Fruit fly (Drosophila melanogaster) whole organism, embryonic: ENCODE results near the gene shams.

ENCODE experiments used
- Asciz ChIP-seq: fragments of 200-800 bp; sonication (Bioruptor generic); optimal IDR thresholded peaks from 2 replicates; lab custom pipeline; 2017; ENCODE audit warnings: missing biosample characterization, mild to moderate bottlenecking, missing genetic modification characterization, missing genetic modification reagents
- CG10209 ChIP-seq: fragments of 200-800 bp; sonication (Bioruptor generic); optimal IDR thresholded peaks from 3 replicates; lab custom pipeline; 2017; ENCODE audit warnings: missing biosample characterization, mild to moderate bottlenecking, missing genetic modification characterization, missing genetic modification reagents
- CG10267 ChIP-seq: fragments of 200-800 bp; sonication (Bioruptor generic); optimal IDR thresholded peaks from 2 replicates; lab custom pipeline; 2018; ENCODE audit warnings: missing biosample characterization, mild to moderate bottlenecking, missing genetic modification characterization, moderate library complexity
- CG11696 ChIP-seq: fragments of 200-800 bp; sonication (Bioruptor generic); IDR thresholded peaks from 2 replicates; pipeline ENCODE4 v1.3.6; 2022; ENCODE audit warnings: missing biosample characterization, missing genetic modification characterization
- CG14710 ChIP-seq: fragments of 200-800 bp; sonication (Bioruptor generic); optimal IDR thresholded peaks from 3 replicates; lab custom pipeline; 2019; ENCODE audit warnings: missing biosample characterization, mild to moderate bottlenecking, missing genetic modification characterization, moderate library complexity
- CG2116 ChIP-seq: fragments of 200-800 bp; sonication (Bioruptor generic); optimal IDR thresholded peaks from 3 replicates; lab custom pipeline; 2018; ENCODE audit warnings: missing biosample characterization, mild to moderate bottlenecking, missing genetic modification characterization
- CG2889 ChIP-seq: fragments of 200-800 bp; sonication (Bioruptor generic); IDR thresholded peaks from 3 replicates; pipeline ENCODE4 v1.3.6; 2022; ENCODE audit warnings: missing biosample characterization, missing genetic modification characterization
- CG30020 ChIP-seq: fragments of 200-800 bp; optimal IDR thresholded peaks from 2 replicates; lab custom pipeline; 2019; ENCODE audit warnings: missing biosample characterization, mild to moderate bottlenecking, missing genetic modification characterization, moderate library complexity
- CG33213 ChIP-seq: fragments of 200-800 bp; sonication (Bioruptor generic); optimal IDR thresholded peaks from 3 replicates; lab custom pipeline; 2016; ENCODE audit warnings: missing biosample characterization, missing genetic modification characterization
- CG3847 ChIP-seq: fragments of 200-800 bp; sonication (Bioruptor generic); IDR thresholded peaks from 2 replicates; pipeline ENCODE4 v1.3.6; 2022; ENCODE audit warnings: missing biosample characterization, missing genetic modification characterization
- CG4424 ChIP-seq: fragments of 200-800 bp; sonication (Bioruptor generic); optimal IDR thresholded peaks from 3 replicates; lab custom pipeline; 2016; ENCODE audit warnings: missing biosample characterization, missing genetic modification characterization
- CG4617 ChIP-seq: fragments of 200-800 bp; sonication (Bioruptor generic); optimal IDR thresholded peaks from 3 replicates; lab custom pipeline; 2016; ENCODE audit warnings: missing biosample characterization, missing genetic modification characterization, borderline replicate concordance
- CG4730 ChIP-seq: fragments of 200-800 bp; sonication (Bioruptor generic); IDR thresholded peaks from 2 replicates; pipeline ENCODE4 v1.3.6; 2022; ENCODE audit warnings: missing biosample characterization, missing genetic modification characterization
- CG9437 ChIP-seq: fragments of 200-800 bp; sonication (Bioruptor generic); optimal IDR thresholded peaks from 2 replicates; lab custom pipeline; 2018; ENCODE audit warnings: missing biosample characterization, mild to moderate bottlenecking, missing genetic modification characterization
- Dll ChIP-seq: fragments of 200-800 bp; sonication (Bioruptor generic); IDR thresholded peaks from 4 replicates; pipeline ENCODE4 v1.3.6; 2022; ENCODE audit warnings: missing biosample characterization, missing genetic modification characterization; ENCODE audit not compliant: partially characterized antibody
- Ets65A ChIP-seq: fragments of 200-800 bp; sonication (Bioruptor generic); peaks from one replicate; lab custom pipeline; 2016; ENCODE audit warnings: missing biosample characterization, missing genetic modification characterization
- Hand ChIP-seq: fragments of 200-800 bp; sonication (Bioruptor generic); optimal IDR thresholded peaks from 2 replicates; lab custom pipeline; 2017; ENCODE audit warnings: mild to moderate bottlenecking, missing biosample characterization, missing genetic modification reagents, missing genetic modification characterization
- MESR4 ChIP-seq: fragments of 200-800 bp; sonication (Bioruptor generic); optimal IDR thresholded peaks from 2 replicates; lab custom pipeline; 2018; ENCODE audit warnings: missing biosample characterization, mild to moderate bottlenecking, missing genetic modification characterization, moderate library complexity
- Optix ChIP-seq: fragments of 200-800 bp; sonication (Bioruptor generic); IDR thresholded peaks from 3 replicates; pipeline ENCODE4 v1.3.6; 2022; ENCODE audit warnings: missing biosample characterization, missing genetic modification characterization
- PHDP ChIP-seq: fragments of 200-800 bp; sonication (Bioruptor generic); optimal IDR thresholded peaks from 3 replicates; lab custom pipeline; 2018; ENCODE audit warnings: missing biosample characterization, mild to moderate bottlenecking, missing genetic modification characterization, moderate library complexity
- Sin3A ChIP-seq: fragments of >200 bp; optimal IDR thresholded peaks from 2 replicates; lab custom pipeline; 2018
- Sox102F ChIP-seq: fragments of 200-800 bp; sonication (Bioruptor generic); optimal IDR thresholded peaks from 2 replicates; lab custom pipeline; 2018; ENCODE audit warnings: missing biosample characterization, mild to moderate bottlenecking, missing genetic modification characterization, moderate library complexity
- TFAM ChIP-seq: fragments of 200-800 bp; sonication (Bioruptor generic); optimal IDR thresholded peaks from 2 replicates; lab custom pipeline; 2017; ENCODE audit warnings: missing biosample characterization, missing genetic modification characterization, inconsistent platforms
- Xbp1 ChIP-seq: fragments of 200-800 bp; sonication (Bioruptor generic); optimal IDR thresholded peaks from 3 replicates; lab custom pipeline; 2016; ENCODE audit warnings: missing biosample characterization, mild to moderate bottlenecking, missing genetic modification characterization
- ab ChIP-seq: fragments of 200-800 bp; sonication (Bioruptor generic); optimal IDR thresholded peaks from 2 replicates; lab custom pipeline; 2016; ENCODE audit warnings: missing biosample characterization, missing genetic modification characterization
- az2 ChIP-seq: fragments of 200-800 bp; sonication (Bioruptor generic); optimal IDR thresholded peaks from 3 replicates; lab custom pipeline; 2016; ENCODE audit warnings: missing biosample characterization, missing genetic modification characterization
- bbx ChIP-seq: fragments of 200-800 bp; sonication (Bioruptor generic); IDR thresholded peaks from 2 replicates; pipeline ENCODE4 v1.3.6; 2022; ENCODE audit warnings: missing biosample characterization, missing genetic modification characterization; ENCODE audit not compliant: partially characterized antibody
- cwo ChIP-seq: fragments of 200-800 bp; sonication (Bioruptor generic); optimal IDR thresholded peaks from 3 replicates; lab custom pipeline; 2017; ENCODE audit warnings: missing biosample characterization, missing genetic modification characterization, mild to moderate bottlenecking, moderate library complexity, missing genetic modification reagents
- gfzf ChIP-seq: fragments of 200-800 bp; sonication (Bioruptor generic); optimal IDR thresholded peaks from 2 replicates; lab custom pipeline; 2016; ENCODE audit warnings: missing biosample characterization, mild to moderate bottlenecking, missing genetic modification characterization, moderate library complexity
- jigr1 ChIP-seq: fragments of 200-800 bp; sonication (Bioruptor generic); IDR thresholded peaks from 3 replicates; pipeline ENCODE4 v1.3.6; 2022; ENCODE audit warnings: missing biosample characterization, missing genetic modification characterization
- knrl ChIP-seq: fragments of 200-800 bp; sonication (Bioruptor generic); IDR thresholded peaks from 3 replicates; pipeline ENCODE4 v1.3.6; 2022; ENCODE audit warnings: missing biosample characterization, missing genetic modification characterization; ENCODE audit not compliant: partially characterized antibody
- lmd ChIP-seq: fragments of 200-800 bp; sonication (Bioruptor generic); IDR thresholded peaks from 2 replicates; pipeline ENCODE4 v1.3.6; 2022; ENCODE audit warnings: missing biosample characterization, missing genetic modification characterization
- lov ChIP-seq, 2 experiments: fragments of 200-800 bp in 1 of 2; fragments of >200 bp in 1 of 2; sonication (Bioruptor generic) in 1 of 2; IDR thresholded peaks in 1 of 2; optimal IDR thresholded peaks in 1 of 2; 2 replicates in 1 of 2; 3 replicates in 1 of 2; pipeline versions ENCODE4 v1.3.6 to Lab custom; 2017 to 2022; ENCODE audit warnings: missing biosample characterization in 1 of 2, missing genetic modification characterization in 1 of 2
- mld ChIP-seq: fragments of 200-800 bp; sonication (Bioruptor generic); IDR thresholded peaks from 3 replicates; pipeline ENCODE4 v1.3.6; 2022; ENCODE audit warnings: missing biosample characterization, missing genetic modification characterization; ENCODE audit not compliant: partially characterized antibody
- nmo ChIP-seq: fragments of 200-800 bp; sonication (Bioruptor generic); optimal IDR thresholded peaks from 2 replicates; lab custom pipeline; 2018; ENCODE audit warnings: missing biosample characterization, mild to moderate bottlenecking, missing genetic modification characterization, moderate library complexity
- nom ChIP-seq: fragments of 200-800 bp; sonication (Bioruptor generic); optimal IDR thresholded peaks from 2 replicates; lab custom pipeline; 2017; ENCODE audit warnings: missing biosample characterization, missing genetic modification characterization, mild to moderate bottlenecking, moderate library complexity, missing genetic modification reagents
- onecut ChIP-seq: fragments of 200-800 bp; sonication (Bioruptor generic); IDR thresholded peaks from 2 replicates; pipeline ENCODE4 v1.3.6; 2022; ENCODE audit warnings: missing biosample characterization, missing genetic modification characterization
- phol ChIP-seq: fragments of 200-800 bp; sonication (Bioruptor generic); optimal IDR thresholded peaks from 3 replicates; lab custom pipeline; 2018; ENCODE audit warnings: missing biosample characterization, mild to moderate bottlenecking, missing genetic modification characterization, moderate library complexity
- pita ChIP-seq: fragments of 200-800 bp; sonication (Bioruptor generic); optimal IDR thresholded peaks from 2 replicates; lab custom pipeline; 2017; ENCODE audit warnings: missing biosample characterization, mild to moderate bottlenecking, missing genetic modification characterization
- pnt ChIP-seq: fragments of 200-800 bp; sonication (Bioruptor generic); optimal IDR thresholded peaks from 3 replicates; lab custom pipeline; 2016; ENCODE audit warnings: missing biosample characterization, missing genetic modification characterization
- sens-2 ChIP-seq: fragments of 200-800 bp; sonication (Bioruptor generic); IDR thresholded peaks from 2 replicates; pipeline ENCODE4 v1.3.6; 2022; ENCODE audit warnings: missing biosample characterization, missing genetic modification characterization
- tap ChIP-seq: fragments of 200-800 bp; optimal IDR thresholded peaks from 3 replicates; lab custom pipeline; 2019; ENCODE audit warnings: missing biosample characterization, mild to moderate bottlenecking, missing genetic modification characterization, moderate library complexity
- ttk ChIP-seq: fragments of 200-800 bp; sonication (Bioruptor generic); IDR thresholded peaks from 2 replicates; pipeline ENCODE4 v2.1.2; 2022; ENCODE audit warnings: missing biosample characterization, missing genetic modification characterization
- twi ChIP-seq: fragments of 200-800 bp; optimal IDR thresholded peaks from 2 replicates; lab custom pipeline; 2019; ENCODE audit warnings: missing biosample characterization, mild to moderate bottlenecking, missing genetic modification characterization, moderate library complexity

The shams gene

dm6 chr3R:25069569-25069968 is 4.8 kb downstream of the shams start, which contains the start of the genes Stt3B and CG11839 (continued):
- TF ChIP-seq lmd (GFP tag; lab: Robert Waterston, UW), result no peak; the same call in 1 of the 2 replicates
- peak; percentile 95 for TF ChIP-seq Xbp1 (GFP tag; lab: Kevin White, UChicago)
- TF ChIP-seq CG3847 (GFP tag; lab: Robert Waterston, UW), result peak; percentile 91
- TF ChIP-seq CG4424, result peak; percentile 78
- TF ChIP-seq pita (GFP tag; lab: Kevin White, UChicago), result no peak
- TF ChIP-seq nmo (GFP tag; lab: Kevin White, UChicago), result peak; percentile 88
- peak; percentile 66 for TF ChIP-seq az2 (GFP tag; lab: Kevin White, UChicago)
- peak; percentile 71 for TF ChIP-seq CG9437 (GFP tag; lab: Kevin White, UChicago)
- no peak for TF ChIP-seq lov (optimal IDR thresholded peaks at IDR 0.05; lab: Kevin White, UChicago)
- TF ChIP-seq lov (GFP tag; IDR thresholded peaks at IDR 0.05; lab: Robert Waterston, UW), result no peak

dm6 chr3R:25066856-25067255 is 7.6 kb downstream of the shams start:
- no peak for TF ChIP-seq Dll
- TF ChIP-seq Ets65A (GFP tag; lab: Kevin White, UChicago), result peak; percentile 93
- TF ChIP-seq CG4730 (GFP tag; lab: Robert Waterston, UW), result no peak

dm6 chr3R:25064907-25065841 is 9.2 kb downstream of the shams start, which contains the start of the genes veli and PQBP1:
TSS of gene veli (minus strand) at chr3R:25065591.
TSS of gene PQBP1 (plus strand) at chr3R:25065791.
- TF ChIP-seq PHDP (tag; lab: Kevin White, UChicago) (peak; percentile 37), ttk (GFP tag; lab: Robert Waterston, UW) (no peak), ab (GFP tag; lab: Kevin White, UChicago) (no peak), CG2116 (GFP tag; lab: Kevin White, UChicago) (peak; percentile 50), CG30020 (peak; percentile 50), TFAM (GFP tag; lab: Kevin White, UChicago) (no peak), phol (peak; percentile 3), CG14710 (peak; percentile 50), CG33213 (GFP tag; lab: Kevin White, UChicago) (no peak), knrl (GFP tag; lab: Robert Waterston, UW) (no peak), twi (tag; lab: Kevin White, UChicago) (no peak), mld (GFP tag; lab: Robert Waterston, UW) (peak; percentile 12; the same call in 1 of the 3 replicates), CG4617 (GFP tag; lab: Kevin White, UChicago) (peak; percentile 50), pnt (GFP tag; lab: Kevin White, UChicago) (no peak), Sox102F (no peak), gfzf (GFP tag; lab: Kevin White, UChicago) (peak; percentile 52), CG10267 (peak; percentile 42), Optix (no peak), CG10209 (no peak), sens-2 (GFP tag; lab: Robert Waterston, UW) (no peak), bbx (GFP tag; lab: Robert Waterston, UW) (peak; percentile 17; the same call in 1 of the 2 replicates), tap (no peak), MESR4 (GFP tag; lab: Kevin White, UChicago) (peak; percentile 69), CG11696 (no peak), Sin3A (lab: Kevin White, UChicago) (no peak), Hand (GFP tag; lab: Kevin White, UChicago) (no peak), cwo (no peak), jigr1 (GFP tag; lab: Robert Waterston, UW) (no peak), onecut (GFP tag; lab: Robert Waterston, UW) (peak; percentile 61), nom (no peak), az2 (GFP tag; lab: Kevin White, UChicago) (no peak), CG2889 (GFP tag; lab: Robert Waterston, UW) (no peak), Asciz (GFP tag; lab: Kevin White, UChicago) (no peak)
